Worm (Caenorhabditis elegans) whole organism, L4/young adult: ENCODE data around the gene T04B2.7.

Experiments used
- W03F9.2 ChIP-seq: fragments of 150-350 bp; optimal IDR thresholded peaks from 2 replicates; lab custom pipeline; 2014; ENCODE audit warnings: missing biosample characterization, missing genetic modification characterization
- dao-5 ChIP-seq: sonication (generic microtip); optimal IDR thresholded peaks from 2 replicates; lab custom pipeline; 2016; ENCODE audit warnings: missing genotype, missing genetic modification characterization, moderate library complexity, missing compliant biosample characterization
- him-1 ChIP-seq: sonication (generic microtip); optimal IDR thresholded peaks from 2 replicates; lab custom pipeline; 2016; ENCODE audit warnings: missing genotype, missing genetic modification reagents, missing genetic modification characterization, missing compliant biosample characterization

DNA sequence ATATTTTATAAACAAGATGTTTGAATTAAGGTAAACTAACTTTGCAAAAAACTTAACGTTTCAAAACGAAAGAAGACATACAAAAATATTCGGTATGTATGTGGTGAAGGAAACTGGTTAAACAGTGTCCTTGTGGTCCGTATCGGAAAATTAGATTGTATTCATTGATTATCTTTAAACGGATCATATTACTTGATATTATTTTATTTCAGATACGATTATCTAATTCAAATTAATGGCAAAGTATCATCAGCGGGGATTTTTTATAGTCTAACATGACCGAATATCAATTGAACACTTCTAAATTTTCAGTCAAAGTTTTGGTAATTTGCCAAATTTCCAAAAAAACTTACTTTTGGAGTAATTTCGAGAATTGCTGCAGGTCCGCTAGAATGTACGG, 49.2 kb downstream of the T04B2.7 start, which contains the start of gene C47E12.13:
- TF ChIP-seq him-1 (tag; lab: Kevin White, UChicago) (no peak), W03F9.2 (tag; lab: Kevin White, UChicago) (no peak), dao-5 (tag; lab: Kevin White, UChicago) (no peak)
